Worm (Caenorhabditis elegans) whole organism, dauer: ENCODE results near the gene clec-181.

Experiments
- unc-62 ChIP-seq: sonication (generic microtip); optimal IDR thresholded peaks from 2 replicates; lab custom pipeline; 2017; ENCODE audit warnings: missing biosample characterization, missing genetic modification reagents, missing genetic modification characterization

clec-181 gene

DNA sequence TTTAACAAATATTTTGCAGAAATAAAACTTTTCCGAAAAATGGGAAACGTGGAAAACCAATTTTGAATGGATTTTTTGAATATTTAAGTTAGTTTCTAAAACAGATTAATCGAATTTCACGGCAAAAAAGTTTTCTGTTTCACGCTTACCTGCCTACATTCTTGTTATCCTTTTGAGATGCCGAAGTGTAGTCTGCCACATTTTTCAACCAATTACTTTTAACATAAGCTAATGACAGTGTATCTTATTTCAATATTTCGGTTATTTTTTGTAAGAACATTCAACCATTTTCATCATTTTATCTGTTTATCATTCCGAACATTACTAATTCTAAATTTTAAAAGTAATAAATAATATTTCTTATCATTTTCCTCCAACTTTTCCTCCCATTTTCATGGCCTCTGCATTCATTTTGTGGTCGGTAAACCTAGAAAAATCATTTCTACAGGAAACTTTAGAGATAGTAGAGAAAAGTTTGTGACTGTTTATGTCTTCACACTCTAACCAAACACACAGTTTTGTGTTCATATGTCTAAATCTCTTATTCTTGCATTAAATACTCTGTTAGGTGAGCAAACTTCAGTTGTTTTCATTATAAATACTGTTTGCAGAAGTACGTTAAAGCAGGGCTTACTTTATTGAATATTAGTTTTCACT lies 16.1 kb downstream of the clec-181 start, which contains the start of the genes F42A9.17 and cyp-33E2:
F42A9.17 (minus strand) TSS at position 51 of the 657 bp plus-strand sequence.
cyp-33E2 (plus strand) TSS at position 449 of the 657 bp plus-strand sequence.
- TF ChIP-seq unc-62 (GFP tag; lab: Kevin White, UChicago), result no peak

DNA sequence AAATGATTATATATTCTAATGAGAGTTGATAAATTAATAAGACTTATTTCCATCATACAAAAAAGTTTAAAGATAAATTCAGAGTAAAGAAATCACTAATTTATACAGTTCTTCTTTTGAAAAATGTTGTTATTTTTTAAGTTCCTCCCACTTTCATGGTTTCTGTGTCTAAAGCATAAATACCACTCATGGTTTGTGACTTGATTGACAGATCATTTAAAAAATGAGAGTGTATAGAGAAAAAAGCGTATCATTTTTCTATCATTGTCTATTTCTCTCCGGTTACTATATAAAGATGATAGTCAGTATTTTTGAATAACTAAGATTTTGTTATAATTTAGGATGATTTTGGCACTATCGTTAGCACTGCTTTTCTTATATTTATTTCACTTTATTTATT lies 18.8 kb downstream of the clec-181 start, which contains the start of gene cyp-33E3:
cyp-33E3 (plus strand) TSS at position 316 of the 400 bp plus-strand sequence.
- TF ChIP-seq unc-62 (GFP tag; lab: Kevin White, UChicago), result no peak

- TF ChIP-seq unc-62 (GFP tag; lab: Kevin White, UChicago), result no peak
These were observed 19.4 kb downstream of the clec-181 start for ce11 chrIV:8615314-8615713.

DNA sequence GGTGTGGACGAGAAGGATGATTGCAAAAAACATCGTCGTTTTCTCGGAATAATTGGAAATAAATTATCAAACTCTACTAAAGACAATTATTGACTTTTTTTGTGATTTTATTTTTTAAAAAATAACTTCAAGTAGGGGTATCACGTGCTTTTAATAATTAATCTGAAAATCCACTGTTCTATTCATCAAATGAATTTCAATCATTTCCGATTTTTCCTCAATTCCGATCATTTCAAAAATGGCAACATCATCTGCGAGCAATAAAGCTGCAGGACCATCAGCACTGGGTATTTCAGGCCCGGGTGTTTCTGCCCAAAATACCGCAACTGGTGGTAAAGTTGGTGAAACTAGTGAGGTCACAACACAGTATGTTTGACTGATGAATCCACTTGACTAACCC lies 21.2 kb downstream of the clec-181 start, which contains the start of the genes F42A9.7 and F42A9.3:
F42A9.7 (minus strand) TSS at position 101 of the 400 bp plus-strand sequence.
F42A9.3 (plus strand) TSS at position 214 of the 400 bp plus-strand sequence.
- no peak for TF ChIP-seq unc-62 (GFP tag; lab: Kevin White, UChicago)

ce11 chrIV:8618698-8619097 lies 22.8 kb downstream of the clec-181 start, which contains the start of gene F42A9.8:
Gene F42A9.8, minus strand, starts transcription at chrIV:8618785.
- no peak for TF ChIP-seq unc-62 (GFP tag; lab: Kevin White, UChicago)

DNA sequence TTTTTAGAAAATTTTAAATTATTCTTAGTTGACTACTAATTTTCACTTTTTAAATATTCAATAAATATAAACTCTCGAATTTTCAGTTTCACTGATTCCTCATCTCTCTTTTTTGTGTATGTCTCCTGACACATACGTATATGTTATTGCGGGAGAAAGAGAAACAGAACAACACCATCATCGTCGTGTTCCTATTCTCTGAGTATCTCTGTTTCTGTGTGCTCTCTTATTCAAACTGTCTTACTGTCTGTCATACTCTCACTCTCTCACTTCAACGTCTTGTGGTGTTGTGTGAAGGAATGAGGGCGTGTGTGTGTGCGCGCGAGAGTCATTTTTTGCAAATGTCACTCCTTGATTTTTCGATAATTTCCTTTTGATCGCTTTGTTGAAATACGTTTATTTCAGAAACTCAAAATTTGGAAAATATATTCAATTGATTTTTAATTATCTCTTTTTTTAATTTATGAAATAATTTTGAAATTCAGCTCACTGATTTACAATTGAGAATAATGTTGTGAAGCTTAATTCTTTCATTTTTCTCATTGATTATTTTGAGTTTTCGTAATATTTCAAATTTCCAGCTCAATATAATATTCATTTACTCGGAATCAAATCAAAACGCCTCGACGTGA lies 24.4 kb downstream of the clec-181 start, which contains the start of gene lin-49:
lin-49 (plus strand) TSS at position 582 of the 632 bp plus-strand sequence.
- no peak for TF ChIP-seq unc-62 (GFP tag; lab: Kevin White, UChicago)

DNA sequence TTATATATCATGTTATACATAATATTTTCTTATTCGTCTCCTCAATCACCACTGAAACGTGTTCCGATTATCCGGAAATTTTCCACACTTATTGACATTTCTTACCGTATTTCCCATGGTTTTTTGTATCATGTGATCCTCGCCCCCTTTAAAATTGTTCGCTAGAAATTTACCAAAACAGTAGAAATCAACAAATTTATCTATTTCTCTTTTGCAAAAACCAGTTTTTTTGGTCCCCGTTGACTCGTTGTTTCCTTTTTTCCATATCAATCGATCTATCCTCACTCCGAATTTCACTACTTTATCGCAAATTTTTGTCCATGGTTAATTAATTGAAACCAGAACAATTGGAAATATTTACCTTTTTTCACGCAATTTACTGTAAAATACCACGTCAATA lies 29.9 kb downstream of the clec-181 start:
- TF ChIP-seq unc-62 (GFP tag; lab: Kevin White, UChicago), result no peak

DNA sequence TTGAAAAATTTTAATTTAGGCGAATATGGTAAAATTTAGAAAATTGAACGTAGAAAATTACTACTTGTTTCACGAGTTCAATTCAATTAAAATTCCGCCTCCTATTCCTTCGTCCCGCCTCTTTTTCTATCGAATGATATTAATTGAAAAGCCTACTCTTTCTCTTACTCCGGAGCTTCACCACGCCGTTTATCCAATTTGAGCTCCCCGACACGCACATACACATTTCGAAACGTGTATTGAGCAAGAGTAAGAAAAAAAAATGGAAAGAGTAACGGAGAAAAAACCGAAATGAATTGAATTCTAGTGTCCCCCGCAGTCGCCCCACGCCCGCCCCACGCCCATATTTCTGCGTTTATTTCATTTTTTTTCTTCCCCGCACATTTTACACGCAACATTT lies 30.4 kb downstream of the clec-181 start:
- no peak for TF ChIP-seq unc-62 (GFP tag; lab: Kevin White, UChicago)

DNA sequence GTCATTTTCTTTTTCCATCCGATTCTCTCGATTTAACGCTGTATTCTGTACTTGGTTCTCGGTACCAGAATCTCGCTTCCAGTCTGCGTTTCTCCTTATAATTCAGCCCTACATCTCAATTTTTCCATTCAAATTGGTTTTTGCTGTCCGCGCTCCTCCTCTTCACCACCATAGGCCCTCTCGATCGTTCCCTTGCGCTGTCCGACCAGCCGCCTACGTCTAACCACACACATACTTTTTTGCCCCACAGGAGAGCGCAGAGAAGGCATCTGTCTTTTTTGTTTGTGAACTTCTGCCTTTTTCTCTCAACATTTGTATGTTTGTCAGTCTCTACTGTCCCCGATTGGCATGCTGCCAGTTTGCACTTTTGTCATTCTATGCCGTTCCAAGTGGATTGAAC lies 31.5 kb downstream of the clec-181 start, which contains the start of gene F42A9.11:
F42A9.11 (plus strand) TSS at position 310 of the 400 bp plus-strand sequence.
- TF ChIP-seq unc-62 (GFP tag; lab: Kevin White, UChicago), result no peak

- no peak for TF ChIP-seq unc-62 (GFP tag; lab: Kevin White, UChicago)
These were observed 32.4 kb downstream of the clec-181 start for ce11 chrIV:8628262-8628661.

DNA sequence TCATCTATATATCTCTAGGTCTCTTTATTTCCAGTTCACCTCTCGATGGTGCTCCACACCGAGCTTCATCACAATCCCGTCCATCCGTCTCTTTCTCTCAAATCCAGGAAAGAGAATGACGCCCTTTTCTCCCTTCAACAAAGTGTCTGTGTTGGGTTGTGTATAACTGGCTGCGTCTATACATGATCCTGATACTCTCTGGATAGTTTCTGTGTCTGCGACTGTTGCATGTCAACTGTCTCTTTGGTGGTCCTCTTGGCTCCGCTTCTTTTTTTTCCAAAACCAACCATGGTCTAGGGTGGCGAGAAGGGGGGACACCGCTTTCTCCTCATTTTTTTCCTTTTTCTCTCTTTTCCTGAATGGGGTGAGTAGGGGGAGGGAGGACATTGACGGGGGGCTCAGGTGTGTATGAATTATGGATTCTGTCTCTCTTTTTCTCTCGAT lies 33.8 kb downstream of the clec-181 start:
- no peak for TF ChIP-seq unc-62 (GFP tag; lab: Kevin White, UChicago)

DNA sequence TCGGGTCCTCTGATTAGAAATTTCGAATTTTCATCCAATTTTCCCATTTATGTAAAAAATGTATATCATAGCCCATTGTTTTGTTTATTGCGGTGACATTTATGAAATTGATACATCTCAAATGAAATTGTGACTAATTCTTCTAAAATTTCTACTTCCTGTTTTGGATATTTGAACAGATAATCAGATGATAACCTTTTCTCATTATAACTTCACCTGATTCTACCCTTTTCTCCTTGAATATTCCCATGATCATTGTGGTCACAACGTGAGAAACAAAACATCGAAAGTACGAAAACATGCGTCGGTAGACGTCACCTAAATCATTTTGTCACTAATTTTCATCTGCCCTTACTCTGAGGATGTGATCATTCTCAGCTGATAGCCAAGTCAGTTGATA lies 34.4 kb downstream of the clec-181 start:
- TF ChIP-seq unc-62 (GFP tag; lab: Kevin White, UChicago), result no peak

- TF ChIP-seq unc-62 (GFP tag; lab: Kevin White, UChicago), result no peak
These were observed 35.2 kb downstream of the clec-181 start, which contains the start of gene dgk-4 for ce11 chrIV:8631033-8631432. Gene dgk-4, plus strand, starts transcription at chrIV:8631333.

- TF ChIP-seq unc-62 (GFP tag; lab: Kevin White, UChicago), result no peak
These were observed 42.9 kb downstream of the clec-181 start, which contains the start of gene F42A9.9 for ce11 chrIV:8638761-8639160. Gene F42A9.9, minus strand, starts transcription at chrIV:8638861.

ce11 chrIV:8644432-8644831 lies 48.6 kb downstream of the clec-181 start, which contains the start of gene C49C8.3:
Gene C49C8.3, plus strand, starts transcription at chrIV:8644732.
- TF ChIP-seq unc-62 (GFP tag; lab: Kevin White, UChicago), result no peak
